Worm (Caenorhabditis elegans) whole organism, L4 larva: ENCODE data around the gene T25B9.4.

Experiments
- D1046.2 ChIP-seq: fragments of 200-800 bp; sonication (Bioruptor generic); IDR thresholded peaks from 2 replicates; pipeline ENCODE4 v1.3.6; 2022; ENCODE audit warnings: missing genetic modification characterization, missing compliant biosample characterization
- F37D6.2 ChIP-seq: sonication (generic microtip); optimal IDR thresholded peaks from 2 replicates; lab custom pipeline; 2016; ENCODE audit warnings: mild to moderate bottlenecking, missing genetic modification characterization, missing compliant biosample characterization
- F49E8.2 ChIP-seq: sonication (generic microtip); optimal IDR thresholded peaks from 2 replicates; lab custom pipeline; 2016; ENCODE audit warnings: missing compliant biosample characterization, mild to moderate bottlenecking, missing genetic modification characterization, borderline replicate concordance
- Y5F2A.4 ChIP-seq: fragments of 200-800 bp; sonication (Bioruptor generic); optimal IDR thresholded peaks from 2 replicates; lab custom pipeline; 2018; ENCODE audit warnings: mild to moderate bottlenecking, missing genetic modification characterization, missing compliant biosample characterization
- aha-1 ChIP-seq: fragments of 150-350 bp; peaks from one replicate; lab custom pipeline; 2014; ENCODE audit warnings: missing biosample characterization, missing genetic modification characterization
- ama-1 ChIP-seq: fragments of 150-350 bp; optimal IDR thresholded peaks from 2 replicates; lab custom pipeline; 2014; ENCODE audit warnings: inconsistent platforms, mixed read lengths
- arid-1 ChIP-seq: fragments of 200-800 bp; sonication (Bioruptor generic); conservative IDR thresholded peaks from 2 replicates; pipeline ENCODE4 v1.3.6; 2022; ENCODE audit warnings: missing genetic modification reagents, missing genetic modification characterization, missing compliant biosample characterization
- attf-4 ChIP-seq: sonication (generic microtip); optimal IDR thresholded peaks from 3 replicates; lab custom pipeline; 2017; ENCODE audit warnings: missing biosample characterization, missing genetic modification characterization
- ceh-20 ChIP-seq: fragments of 200-800 bp; sonication (Bioruptor generic); IDR thresholded peaks from 2 replicates; pipeline ENCODE4 v1.3.6; 2022; ENCODE audit warnings: missing genetic modification reagents, missing genetic modification characterization, missing compliant biosample characterization
- ceh-28 ChIP-seq: fragments of 150-350 bp; optimal IDR thresholded peaks from 2 replicates; lab custom pipeline; 2014; ENCODE audit warnings: missing biosample characterization, missing genetic modification reagents, missing genetic modification characterization
- ceh-44 ChIP-seq: fragments of 200-800 bp; sonication (Bioruptor generic); IDR thresholded peaks from 2 replicates; pipeline ENCODE4 v1.3.6; 2022; ENCODE audit warnings: missing genetic modification reagents, missing genetic modification characterization, missing compliant biosample characterization
- ceh-82 ChIP-seq: sonication (generic microtip); optimal IDR thresholded peaks from 2 replicates; lab custom pipeline; 2017; ENCODE audit warnings: missing biosample characterization, missing genetic modification characterization
- ces-1 ChIP-seq: fragments of 150-350 bp; sonication (generic microtip); optimal IDR thresholded peaks from 4 replicates; lab custom pipeline; 2014; ENCODE audit warnings: missing biosample characterization, missing genetic modification reagents, missing genetic modification characterization
- dpl-1 ChIP-seq: fragments of 150-350 bp; optimal IDR thresholded peaks from 2 replicates; lab custom pipeline; 2014; ENCODE audit warnings: missing biosample characterization, missing genetic modification reagents, missing genetic modification characterization
- duxl-1 ChIP-seq: sonication (generic microtip); optimal IDR thresholded peaks from 2 replicates; lab custom pipeline; 2016; ENCODE audit warnings: mild to moderate bottlenecking, missing genetic modification characterization, moderate library complexity, missing compliant biosample characterization; ENCODE audit not compliant: poor library complexity
- dve-1 ChIP-seq: sonication (generic microtip); optimal IDR thresholded peaks from 2 replicates; lab custom pipeline; 2017; ENCODE audit warnings: antibody characterized with exemption, mild to moderate bottlenecking, missing genetic modification characterization, missing compliant biosample characterization; ENCODE audit not compliant: insufficient read depth
- egl-43 ChIP-seq: fragments of 200-800 bp; sonication (Bioruptor generic); IDR thresholded peaks from 2 replicates; pipeline ENCODE4 v1.3.6; 2022; ENCODE audit warnings: missing genetic modification reagents, missing genetic modification characterization, missing compliant biosample characterization
- fos-1 ChIP-seq: fragments of 150-350 bp; optimal IDR thresholded peaks from 2 replicates; lab custom pipeline; 2014; ENCODE audit warnings: missing biosample characterization, missing genetic modification characterization
- hlh-11 ChIP-seq: fragments of 200-800 bp; sonication (Bioruptor generic); optimal IDR thresholded peaks from 2 replicates; lab custom pipeline; 2018; ENCODE audit warnings: mild to moderate bottlenecking, missing genetic modification characterization, missing compliant biosample characterization
- hlh-30 ChIP-seq: sonication (generic microtip); optimal IDR thresholded peaks from 2 replicates; lab custom pipeline; 2017; ENCODE audit warnings: antibody characterized with exemption, mild to moderate bottlenecking, missing genetic modification characterization, missing compliant biosample characterization; ENCODE audit not compliant: insufficient read depth
- lim-7 ChIP-seq: fragments of 200-800 bp; sonication (Bioruptor generic); IDR thresholded peaks from 2 replicates; pipeline ENCODE4 v1.3.6; 2022; ENCODE audit warnings: missing genetic modification characterization, missing compliant biosample characterization
- lin-13 ChIP-seq: fragments of 150-350 bp; optimal IDR thresholded peaks from 2 replicates; lab custom pipeline; 2014; ENCODE audit warnings: missing biosample characterization, missing genetic modification reagents, missing genetic modification characterization
- lin-15B ChIP-seq: fragments of 150-350 bp; sonication (generic microtip); optimal IDR thresholded peaks from 3 replicates; lab custom pipeline; 2014; ENCODE audit warnings: missing biosample characterization, missing genetic modification characterization
- lin-29 ChIP-seq: fragments of 200-800 bp; sonication (Bioruptor generic); IDR thresholded peaks from 2 replicates; pipeline ENCODE4 v1.3.6; 2022; ENCODE audit warnings: missing genetic modification reagents, missing genetic modification characterization, missing compliant biosample characterization
- lin-39 ChIP-seq: fragments of 150-350 bp; optimal IDR thresholded peaks from 2 replicates; lab custom pipeline; 2014; ENCODE audit warnings: missing biosample characterization, missing genetic modification reagents, missing genetic modification characterization
- madf-9 ChIP-seq: fragments of 200-800 bp; sonication (Bioruptor generic); conservative IDR thresholded peaks from 2 replicates; pipeline ENCODE4 v1.3.6; 2022; ENCODE audit warnings: missing genetic modification reagents, missing genetic modification characterization, missing compliant biosample characterization
- mdl-1 ChIP-seq, 2 experiments: fragments of 150-350 bp in 1 of 2; sonication (generic microtip) in 1 of 2; optimal IDR thresholded peaks; 2 replicates each; lab custom pipeline; 2014 to 2017; ENCODE audit warnings: missing biosample characterization in 2 of 2, missing genetic modification characterization in 2 of 2
- mdt-29 ChIP-seq: fragments of 200-800 bp; sonication (Bioruptor generic); IDR thresholded peaks from 2 replicates; pipeline ENCODE4 v1.3.6; 2022; ENCODE audit warnings: missing genetic modification reagents, missing genetic modification characterization, missing compliant biosample characterization
- nhr-10 ChIP-seq: fragments of 150-350 bp; optimal IDR thresholded peaks from 2 replicates; lab custom pipeline; 2014; ENCODE audit warnings: missing biosample characterization, missing genetic modification characterization
- nhr-28 ChIP-seq: fragments of 150-350 bp; optimal IDR thresholded peaks from 2 replicates; lab custom pipeline; 2014; ENCODE audit warnings: missing biosample characterization, missing genetic modification characterization
- nhr-41 ChIP-seq: fragments of 200-800 bp; sonication (Bioruptor generic); IDR thresholded peaks from 2 replicates; pipeline ENCODE4 v1.3.6; 2022; ENCODE audit warnings: missing genetic modification reagents, missing genetic modification characterization, missing compliant biosample characterization
- nhr-6 ChIP-seq: fragments of 150-350 bp; optimal IDR thresholded peaks from 2 replicates; lab custom pipeline; 2014; ENCODE audit warnings: missing biosample characterization, missing genetic modification characterization
- nhr-77 ChIP-seq: fragments of 150-350 bp; optimal IDR thresholded peaks from 2 replicates; lab custom pipeline; 2014; ENCODE audit warnings: missing biosample characterization, missing genetic modification characterization
- pha-4 ChIP-seq, 2 experiments: fragments of 150-350 bp in 1 of 2; fragments of 200-800 bp in 1 of 2; sonication (Bioruptor generic) in 1 of 2; IDR thresholded peaks in 1 of 2; optimal IDR thresholded peaks in 1 of 2; 2 replicates each; pipeline versions ENCODE4 v1.3.6 to Lab custom; 2014 to 2022; ENCODE audit warnings: missing genetic modification characterization in 2 of 2, missing genetic modification reagents in 2 of 2, missing biosample characterization in 1 of 2, missing compliant biosample characterization in 1 of 2
- sdz-12 ChIP-seq: fragments of 200-800 bp; sonication (Bioruptor generic); optimal IDR thresholded peaks from 2 replicates; lab custom pipeline; 2018; ENCODE audit warnings: mild to moderate bottlenecking, missing genetic modification characterization, missing compliant biosample characterization
- skn-1 ChIP-seq: fragments of 150-350 bp; optimal IDR thresholded peaks from 2 replicates; lab custom pipeline; 2014; ENCODE audit warnings: missing biosample characterization, missing genetic modification characterization
- spr-3 ChIP-seq: fragments of 200-800 bp; sonication (Bioruptor generic); optimal IDR thresholded peaks from 2 replicates; lab custom pipeline; 2018; ENCODE audit warnings: mild to moderate bottlenecking, missing genetic modification characterization, missing compliant biosample characterization
- unc-130 ChIP-seq: sonication (generic microtip); optimal IDR thresholded peaks from 2 replicates; lab custom pipeline; 2016; ENCODE audit warnings: missing genetic modification reagents, missing genetic modification characterization, missing compliant biosample characterization
- unc-39 ChIP-seq: sonication (generic microtip); optimal IDR thresholded peaks from 2 replicates; lab custom pipeline; 2017; ENCODE audit warnings: missing biosample characterization, missing genetic modification characterization
- unc-62 ChIP-seq, 3 experiments: fragments of 150-350 bp in 1 of 3; sonication (generic microtip); optimal IDR thresholded peaks in 2 of 3; peaks in 1 of 3; 1 replicate in 1 of 3; 2 replicates in 2 of 3; lab custom pipeline; 2014 to 2017; ENCODE audit warnings: missing biosample characterization in 3 of 3, missing genetic modification characterization in 3 of 3, missing genetic modification reagents in 3 of 3, missing genotype in 1 of 3
- vab-7 ChIP-seq: fragments of 200-800 bp; sonication (Bioruptor generic); IDR thresholded peaks from 2 replicates; pipeline ENCODE4 v1.3.6; 2022; ENCODE audit warnings: missing genetic modification reagents, missing genetic modification characterization, missing compliant biosample characterization
- zfp-3 ChIP-seq: fragments of 200-800 bp; sonication (Bioruptor generic); conservative IDR thresholded peaks from 2 replicates; pipeline ENCODE4 v1.3.6; 2022; ENCODE audit warnings: missing genetic modification reagents, missing genetic modification characterization, missing compliant biosample characterization
- zip-2 ChIP-seq: fragments of 150-350 bp; optimal IDR thresholded peaks from 2 replicates; lab custom pipeline; 2014; ENCODE audit warnings: missing biosample characterization, missing genetic modification characterization
- ztf-7 ChIP-seq: fragments of 150-350 bp; optimal IDR thresholded peaks from 2 replicates; lab custom pipeline; 2014; ENCODE audit warnings: missing biosample characterization, missing genetic modification characterization

T25B9.4 gene

DNA sequence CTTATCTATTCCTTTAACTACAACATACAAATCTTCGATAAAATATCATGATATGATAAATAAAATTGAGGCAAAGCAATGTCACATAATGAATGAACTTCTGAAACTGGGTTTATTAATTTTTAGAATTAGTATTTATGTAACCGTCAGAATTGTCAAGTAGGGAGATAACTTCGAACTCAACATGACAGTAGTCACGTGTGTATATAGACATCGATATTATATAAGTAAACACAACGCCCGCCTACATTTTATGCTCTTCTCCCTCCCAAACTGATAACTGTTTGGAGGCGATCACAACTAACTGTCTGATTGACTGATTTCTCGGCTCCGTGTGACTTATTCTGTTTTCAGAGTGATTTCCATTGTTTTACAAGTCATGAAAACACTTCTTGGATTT lies 3.8 kb upstream of the T25B9.4 start, which contains the start of gene ugt-54 (continued):
- TF ChIP-seq mdl-1 (tag; optimal IDR thresholded peaks at IDR 0.05; lab: Kevin White, UChicago) (no peak), attf-4 (tag; lab: Kevin White, UChicago) (no peak), F37D6.2 (tag; lab: Kevin White, UChicago) (no peak), lim-7 (no peak), spr-3 (no peak), nhr-10 (tag; lab: Kevin White, UChicago) (no peak), Y5F2A.4 (GFP tag; lab: Kevin White, UChicago) (no peak), dve-1 (tag; lab: Kevin White, UChicago) (peak; percentile 72), unc-130 (no peak), dpl-1 (no peak), hlh-30 (tag; lab: Kevin White, UChicago) (peak; percentile 37), ceh-82 (no peak), arid-1 (no peak), ceh-44 (no peak), lin-13 (no peak), D1046.2 (GFP tag; lab: Robert Waterston, UW) (no peak), madf-9 (GFP tag; lab: Robert Waterston, UW) (no peak), duxl-1 (tag; lab: Kevin White, UChicago) (no peak), nhr-41 (GFP tag; lab: Robert Waterston, UW) (no peak), pha-4 (GFP tag; IDR thresholded peaks at IDR 0.05; lab: Robert Waterston, UW) (no peak), pha-4 (tag; optimal IDR thresholded peaks at IDR 0.05; lab: Kevin White, UChicago) (no peak), nhr-77 (no peak), skn-1 (tag; lab: Kevin White, UChicago) (no peak), hlh-11 (tag; lab: Kevin White, UChicago) (peak; percentile 80), unc-39 (tag; lab: Kevin White, UChicago) (no peak), ceh-20 (no peak), ztf-7 (tag; lab: Kevin White, UChicago) (no peak), aha-1 (tag; lab: Kevin White, UChicago) (no peak), ama-1 (lab: Kevin White, UChicago) (no peak), vab-7 (GFP tag; lab: Robert Waterston, UW) (no peak), zip-2 (tag; lab: Kevin White, UChicago) (no peak), nhr-6 (tag; lab: Kevin White, UChicago) (no peak), egl-43 (GFP tag; lab: Robert Waterston, UW) (no peak), fos-1 (tag; lab: Kevin White, UChicago) (no peak), zfp-3 (GFP tag; lab: Robert Waterston, UW) (no peak), sdz-12 (GFP tag; lab: Kevin White, UChicago) (no peak), mdt-29 (GFP tag; lab: Robert Waterston, UW) (no peak), ceh-28 (tag; lab: Kevin White, UChicago) (no peak), unc-62 (GFP tag; optimal IDR thresholded peaks at IDR 0.05 in 1 of 2; lab: Kevin White, UChicago) (no peak), unc-62 (tag; optimal IDR thresholded peaks at IDR 0.05; lab: Kevin White, UChicago) (no peak), ces-1 (no peak), lin-39 (tag; lab: Kevin White, UChicago) (no peak), lin-15B (tag; lab: Kevin White, UChicago) (no peak), nhr-28 (tag; lab: Kevin White, UChicago) (peak; percentile 68), F49E8.2 (tag; lab: Kevin White, UChicago) (no peak), lin-29 (GFP tag; lab: Robert Waterston, UW) (no peak)
